Fruit fly (Drosophila melanogaster) whole organism: ENCODE measurements around the gene CG9500.

Source experiments
- CG8478 ChIP-seq: fragments of >200 bp; optimal IDR thresholded peaks from 2 replicates; lab custom pipeline; 2018; ENCODE audit warnings: inconsistent platforms
- Dll ChIP-seq: fragments of >200 bp; optimal IDR thresholded peaks from 2 replicates; lab custom pipeline; 2017
- psq ChIP-seq: fragments of >200 bp; optimal IDR thresholded peaks from 2 replicates; lab custom pipeline; 2017
- usp ChIP-seq: fragments of >200 bp; optimal IDR thresholded peaks from 2 replicates; lab custom pipeline; 2017; ENCODE audit warnings: missing biosample characterization, missing genetic modification characterization, mixed read lengths

- no peak for TF ChIP-seq psq
- no peak for TF ChIP-seq CG8478
- TF ChIP-seq usp (GFP tag; lab: Kevin White, UChicago), result no peak
- TF ChIP-seq Dll, result no peak
Observed at dm6 chr2L:6367478-6367932, 9.4 kb upstream of the CG9500 start, which contains the start of gene Nepl4.
